Fruit fly (Drosophila melanogaster) whole organism, embryonic: ENCODE data around the gene CG14628.
A peak's percentile ranks its signal among the peaks of the same experiment; 100 is the strongest.

Source experiments
- ATbp ChIP-seq: fragments of 200-800 bp; sonication (Bioruptor generic); optimal IDR thresholded peaks from 2 replicates; lab custom pipeline; 2017; ENCODE audit warnings: missing biosample characterization, mild to moderate bottlenecking, missing genetic modification characterization, missing genetic modification reagents
- CG10147 ChIP-seq: fragments of 200-800 bp; sonication (Bioruptor generic); optimal IDR thresholded peaks from 2 replicates; lab custom pipeline; 2019; ENCODE audit warnings: missing biosample characterization, mild to moderate bottlenecking, missing genetic modification characterization, moderate library complexity
- CG10209 ChIP-seq: fragments of 200-800 bp; sonication (Bioruptor generic); optimal IDR thresholded peaks from 3 replicates; lab custom pipeline; 2017; ENCODE audit warnings: missing biosample characterization, mild to moderate bottlenecking, missing genetic modification characterization, missing genetic modification reagents
- CG10431 ChIP-seq: fragments of 200-800 bp; sonication (Bioruptor generic); optimal IDR thresholded peaks from 3 replicates; lab custom pipeline; 2018; ENCODE audit warnings: missing biosample characterization, mild to moderate bottlenecking, missing genetic modification characterization
- CG10654 ChIP-seq: fragments of 200-800 bp; sonication (Bioruptor generic); optimal IDR thresholded peaks from 2 replicates; lab custom pipeline; 2016; ENCODE audit warnings: missing biosample characterization, missing genetic modification characterization
- CG10959 ChIP-seq: fragments of 200-800 bp; sonication (Bioruptor generic); IDR thresholded peaks from 2 replicates; pipeline ENCODE4 v1.3.6; 2022; ENCODE audit warnings: missing biosample characterization, missing genetic modification characterization
- CG1602 ChIP-seq: fragments of 200-800 bp; sonication (Bioruptor generic); optimal IDR thresholded peaks from 3 replicates; lab custom pipeline; 2016; ENCODE audit warnings: missing biosample characterization, missing genetic modification characterization
- CG1603 ChIP-seq: fragments of 200-800 bp; sonication (Bioruptor generic); optimal IDR thresholded peaks from 2 replicates; lab custom pipeline; 2019; ENCODE audit warnings: missing biosample characterization, mild to moderate bottlenecking, missing genetic modification characterization, moderate library complexity
- CG17612 ChIP-seq: fragments of 200-800 bp; sonication (Bioruptor generic); IDR thresholded peaks from 2 replicates; pipeline ENCODE4 v1.3.6; 2022; ENCODE audit warnings: missing biosample characterization, missing genetic modification characterization
- CG2678 ChIP-seq: fragments of 200-800 bp; sonication (Bioruptor generic); optimal IDR thresholded peaks from 3 replicates; lab custom pipeline; 2019; ENCODE audit warnings: missing biosample characterization, mild to moderate bottlenecking, missing genetic modification characterization, moderate library complexity
- CG2889 ChIP-seq: fragments of 200-800 bp; sonication (Bioruptor generic); IDR thresholded peaks from 3 replicates; pipeline ENCODE4 v1.3.6; 2022; ENCODE audit warnings: missing biosample characterization, missing genetic modification characterization
- CG30020 ChIP-seq: fragments of 200-800 bp; optimal IDR thresholded peaks from 2 replicates; lab custom pipeline; 2019; ENCODE audit warnings: missing biosample characterization, mild to moderate bottlenecking, missing genetic modification characterization, moderate library complexity
- CG31388 ChIP-seq: fragments of 200-800 bp; sonication (Bioruptor generic); optimal IDR thresholded peaks from 2 replicates; lab custom pipeline; 2016; ENCODE audit warnings: missing biosample characterization, missing genetic modification characterization
- CG33213 ChIP-seq: fragments of 200-800 bp; sonication (Bioruptor generic); optimal IDR thresholded peaks from 3 replicates; lab custom pipeline; 2016; ENCODE audit warnings: missing biosample characterization, missing genetic modification characterization
- CG34376 ChIP-seq: fragments of 200-800 bp; sonication (Bioruptor generic); optimal IDR thresholded peaks from 2 replicates; lab custom pipeline; 2018; ENCODE audit warnings: missing biosample characterization, mild to moderate bottlenecking, missing genetic modification characterization
- CG42726 ChIP-seq: fragments of 200-800 bp; sonication (Bioruptor generic); IDR thresholded peaks from 2 replicates; pipeline ENCODE4 v1.3.6; 2022; ENCODE audit warnings: missing biosample characterization, missing genetic modification characterization; ENCODE audit not compliant: partially characterized antibody
- CG4360 ChIP-seq: fragments of 200-800 bp; sonication (Bioruptor generic); IDR thresholded peaks from 2 replicates; pipeline ENCODE4 v1.3.6; 2022; ENCODE audit warnings: missing biosample characterization, missing genetic modification characterization
- CG4424 ChIP-seq: fragments of 200-800 bp; sonication (Bioruptor generic); optimal IDR thresholded peaks from 3 replicates; lab custom pipeline; 2016; ENCODE audit warnings: missing biosample characterization, missing genetic modification characterization
- CG5180 ChIP-seq: fragments of 200-800 bp; sonication (Bioruptor generic); optimal IDR thresholded peaks from 3 replicates; lab custom pipeline; 2017; ENCODE audit warnings: missing biosample characterization, missing genetic modification characterization, mild to moderate bottlenecking, moderate library complexity, missing genetic modification reagents
- CG6791 ChIP-seq: fragments of 200-800 bp; sonication (Bioruptor generic); IDR thresholded peaks from 3 replicates; pipeline ENCODE4 v1.3.6; 2022; ENCODE audit warnings: missing biosample characterization, missing genetic modification characterization; ENCODE audit not compliant: partially characterized antibody
- CG8944 ChIP-seq: fragments of 200-800 bp; sonication (Bioruptor generic); optimal IDR thresholded peaks from 3 replicates; lab custom pipeline; 2016; ENCODE audit warnings: missing biosample characterization, missing genetic modification characterization
- CG9727 ChIP-seq: fragments of 200-800 bp; sonication (Bioruptor generic); optimal IDR thresholded peaks from 3 replicates; lab custom pipeline; 2017; ENCODE audit warnings: missing biosample characterization, mild to moderate bottlenecking, missing genetic modification characterization
- Dip3 ChIP-seq: fragments of 200-800 bp; sonication (Bioruptor generic); optimal IDR thresholded peaks from 3 replicates; lab custom pipeline; 2016; ENCODE audit warnings: missing biosample characterization, missing genetic modification characterization
- Gsc ChIP-seq: fragments of 200-800 bp; sonication (Bioruptor generic); IDR thresholded peaks from 2 replicates; pipeline ENCODE4 v1.3.6; 2022; ENCODE audit warnings: missing biosample characterization, missing genetic modification characterization
- HmgZ ChIP-seq: fragments of 200-800 bp; sonication (Bioruptor generic); optimal IDR thresholded peaks from 2 replicates; lab custom pipeline; 2018; ENCODE audit warnings: missing biosample characterization, mild to moderate bottlenecking, missing genetic modification characterization
- Hr78 ChIP-seq, 2 experiments: fragments of 200-800 bp in 1 of 2; fragments of >200 bp in 1 of 2; sonication (Bioruptor generic) in 1 of 2; optimal IDR thresholded peaks; 2 replicates each; lab custom pipeline; 2017 to 2019; ENCODE audit warnings: missing biosample characterization in 2 of 2, missing genetic modification characterization in 2 of 2, mild to moderate bottlenecking in 1 of 2, moderate library complexity in 1 of 2
- Neu2 ChIP-seq: fragments of 200-800 bp; sonication (Bioruptor generic); optimal IDR thresholded peaks from 3 replicates; lab custom pipeline; 2016; ENCODE audit warnings: missing biosample characterization, missing genetic modification characterization, borderline replicate concordance
- Nf-YA ChIP-seq: fragments of 200-800 bp; sonication (Bioruptor generic); IDR thresholded peaks from 2 replicates; pipeline ENCODE4 v1.3.6; 2022; ENCODE audit warnings: missing biosample characterization, missing genetic modification characterization
- Rfx ChIP-seq: fragments of 200-800 bp; sonication (Bioruptor generic); IDR thresholded peaks from 2 replicates; pipeline ENCODE4 v1.3.6; 2022; ENCODE audit warnings: missing biosample characterization, missing genetic modification characterization
- Sox100B ChIP-seq: fragments of 200-800 bp; sonication (Bioruptor generic); optimal IDR thresholded peaks from 3 replicates; lab custom pipeline; 2018; ENCODE audit warnings: missing biosample characterization, mild to moderate bottlenecking, missing genetic modification characterization
- Taf1 ChIP-seq: fragments of 200-800 bp; sonication (Bioruptor generic); IDR thresholded peaks from 2 replicates; pipeline ENCODE4 v1.3.6; 2022; ENCODE audit warnings: missing biosample characterization, missing genetic modification characterization
- ato ChIP-seq: fragments of 200-800 bp; sonication (Bioruptor generic); IDR thresholded peaks from 2 replicates; pipeline ENCODE4 v1.3.6; 2022; ENCODE audit warnings: missing biosample characterization, missing genetic modification characterization; ENCODE audit not compliant: partially characterized antibody
- cad ChIP-seq: fragments of >200 bp; optimal IDR thresholded peaks from 2 replicates; lab custom pipeline; 2017; ENCODE audit warnings: missing biosample characterization, missing genetic modification characterization
- chinmo ChIP-seq: fragments of 200-800 bp; sonication (Bioruptor generic); IDR thresholded peaks from 4 replicates; pipeline ENCODE4 v1.3.6; 2022; ENCODE audit warnings: missing biosample characterization, missing genetic modification characterization; ENCODE audit not compliant: partially characterized antibody
- crp ChIP-seq, 2 experiments: fragments of 200-800 bp; sonication (Bioruptor generic); optimal IDR thresholded peaks; 2 replicates in 1 of 2; 3 replicates in 1 of 2; lab custom pipeline; 2017; ENCODE audit warnings: missing biosample characterization in 2 of 2, missing genetic modification characterization in 2 of 2, mild to moderate bottlenecking in 1 of 2, moderate library complexity in 1 of 2
- ewg ChIP-seq: fragments of 200-800 bp; sonication (Bioruptor generic); optimal IDR thresholded peaks from 3 replicates; lab custom pipeline; 2017; ENCODE audit warnings: mild to moderate bottlenecking, missing biosample characterization, missing genetic modification reagents, missing genetic modification characterization
- fd64A ChIP-seq: fragments of 200-800 bp; sonication (Bioruptor generic); optimal IDR thresholded peaks from 3 replicates; lab custom pipeline; 2018; ENCODE audit warnings: missing biosample characterization, mild to moderate bottlenecking, missing genetic modification characterization
- grau ChIP-seq: fragments of 200-800 bp; optimal IDR thresholded peaks from 3 replicates; lab custom pipeline; 2019; ENCODE audit warnings: missing biosample characterization, mild to moderate bottlenecking, missing genetic modification characterization, moderate library complexity
- gsb ChIP-seq: fragments of 200-800 bp; sonication (Bioruptor generic); IDR thresholded peaks from 2 replicates; pipeline ENCODE4 v1.3.6; 2022; ENCODE audit warnings: missing biosample characterization, missing genetic modification characterization
- hkb ChIP-seq, 2 experiments: fragments of 200-800 bp in 1 of 2; fragments of >200 bp in 1 of 2; sonication (Bioruptor generic) in 1 of 2; IDR thresholded peaks in 1 of 2; optimal IDR thresholded peaks in 1 of 2; 2 replicates each; pipeline versions ENCODE4 v1.3.6 to Lab custom; 2017 to 2022; ENCODE audit warnings: missing biosample characterization in 1 of 2, missing genetic modification characterization in 1 of 2
- onecut ChIP-seq: fragments of 200-800 bp; sonication (Bioruptor generic); IDR thresholded peaks from 2 replicates; pipeline ENCODE4 v1.3.6; 2022; ENCODE audit warnings: missing biosample characterization, missing genetic modification characterization
- slp2 ChIP-seq: fragments of 200-800 bp; sonication (Bioruptor generic); optimal IDR thresholded peaks from 2 replicates; lab custom pipeline; 2016; ENCODE audit warnings: missing biosample characterization, missing genetic modification characterization
- sob ChIP-seq: fragments of 200-800 bp; sonication (Bioruptor generic); IDR thresholded peaks from 2 replicates; pipeline ENCODE4 v1.3.6; 2022; ENCODE audit warnings: missing biosample characterization, missing genetic modification characterization
- sr ChIP-seq: fragments of 200-800 bp; sonication (Bioruptor generic); IDR thresholded peaks from 3 replicates; pipeline ENCODE4 v1.3.6; 2022; ENCODE audit warnings: missing biosample characterization, missing genetic modification characterization
- tio ChIP-seq: fragments of 200-800 bp; sonication (Bioruptor generic); optimal IDR thresholded peaks from 2 replicates; lab custom pipeline; 2017; ENCODE audit warnings: missing biosample characterization, missing genetic modification characterization, inconsistent platforms
- tll ChIP-seq, 2 experiments: fragments of 200-800 bp in 1 of 2; fragments of >200 bp in 1 of 2; sonication (Bioruptor generic) in 1 of 2; optimal IDR thresholded peaks; 2 replicates each; lab custom pipeline; 2017 to 2019; ENCODE audit warnings: missing biosample characterization in 2 of 2, missing genetic modification characterization in 2 of 2, mild to moderate bottlenecking in 1 of 2, moderate library complexity in 1 of 2
- trem ChIP-seq: fragments of 200-800 bp; optimal IDR thresholded peaks from 3 replicates; lab custom pipeline; 2019; ENCODE audit warnings: missing biosample characterization, mild to moderate bottlenecking, missing genetic modification characterization, moderate library complexity
- zf30C ChIP-seq: fragments of 200-800 bp; sonication (Bioruptor generic); optimal IDR thresholded peaks from 3 replicates; lab custom pipeline; 2018; ENCODE audit warnings: missing biosample characterization, mild to moderate bottlenecking, missing genetic modification characterization

Gene CG14628

dm6 chrX:1129575-1130281 lies 15.7 kb upstream of the CG14628 start (continued):
- peak; percentile 52 for TF ChIP-seq CG8944
- peak; percentile 59 for TF ChIP-seq grau
- no peak for TF ChIP-seq crp (GFP tag; optimal IDR thresholded peaks at IDR 0.05; lab: Kevin White, UChicago)
- TF ChIP-seq Dip3: no peak
- TF ChIP-seq cad: no peak
- 0 out of 2 replicates have a peak, but pooled peaks have one; percentile 25 for TF ChIP-seq Nf-YA (GFP tag; lab: Robert Waterston, UW)
- peak; percentile 48; the same call in 1 of the 2 replicates for TF ChIP-seq CG10959 (GFP tag; lab: Robert Waterston, UW)
- peak; percentile 60 for TF ChIP-seq CG4424
- no peak for TF ChIP-seq chinmo (GFP tag; lab: Robert Waterston, UW)
- no peak for TF ChIP-seq CG17612
- TF ChIP-seq CG4360 (GFP tag; lab: Robert Waterston, UW): no peak
- peak; percentile 42 for TF ChIP-seq trem (tag; lab: Kevin White, UChicago)
- peak; percentile 64 for TF ChIP-seq CG2678 (tag; lab: Kevin White, UChicago)
- no peak for TF ChIP-seq CG34376
- no peak for TF ChIP-seq sr (GFP tag; lab: Robert Waterston, UW)
- TF ChIP-seq Sox100B: peak; percentile 50
- peak; percentile 62 for TF ChIP-seq ewg (GFP tag; lab: Kevin White, UChicago)
- peak; percentile 47; the same call in 1 of the 2 replicates for TF ChIP-seq Rfx
- TF ChIP-seq slp2 (GFP tag; lab: Kevin White, UChicago): peak; percentile 48
- peak; percentile 73 for TF ChIP-seq ATbp (GFP tag; lab: Kevin White, UChicago)
- peak; percentile 85 for TF ChIP-seq CG1603 (tag; lab: Kevin White, UChicago)
- no peak for TF ChIP-seq CG5180 (GFP tag; lab: Kevin White, UChicago)
- TF ChIP-seq zf30C (GFP tag; lab: Kevin White, UChicago): no peak
- TF ChIP-seq CG33213 (GFP tag; lab: Kevin White, UChicago): no peak
- peak; percentile 48 for TF ChIP-seq CG1602 (GFP tag; lab: Kevin White, UChicago)
- TF ChIP-seq CG10654 (GFP tag; lab: Kevin White, UChicago): peak; percentile 52
- peak; percentile 56 for TF ChIP-seq CG10209 (GFP tag; lab: Kevin White, UChicago)
- no peak for TF ChIP-seq CG30020 (tag; lab: Kevin White, UChicago)
- no peak for TF ChIP-seq Hr78 (GFP tag; optimal IDR thresholded peaks at IDR 0.05; lab: Kevin White, UChicago)
- TF ChIP-seq CG10147: no peak
- TF ChIP-seq Gsc (GFP tag; lab: Robert Waterston, UW): no peak
- no peak for TF ChIP-seq CG42726 (GFP tag; lab: Robert Waterston, UW)
- no peak for TF ChIP-seq CG31388
- TF ChIP-seq Taf1 (GFP tag; lab: Robert Waterston, UW): no peak
- no peak for TF ChIP-seq sob (GFP tag; lab: Robert Waterston, UW)
- TF ChIP-seq CG10431 (GFP tag; lab: Kevin White, UChicago): no peak
- TF ChIP-seq onecut (GFP tag; lab: Robert Waterston, UW): peak; percentile 51
- no peak for TF ChIP-seq CG6791 (GFP tag; lab: Robert Waterston, UW)
- TF ChIP-seq hkb (optimal IDR thresholded peaks at IDR 0.05; lab: Kevin White, UChicago): no peak
- peak; percentile 76 for TF ChIP-seq hkb (GFP tag; IDR thresholded peaks at IDR 0.05; lab: Robert Waterston, UW)
- TF ChIP-seq ato (GFP tag; lab: Robert Waterston, UW): no peak
- TF ChIP-seq CG9727: peak; percentile 49
- TF ChIP-seq tll (GFP tag; optimal IDR thresholded peaks at IDR 0.05; lab: Kevin White, UChicago): no peak
- no peak for TF ChIP-seq gsb
- TF ChIP-seq HmgZ (tag; lab: Kevin White, UChicago): no peak
- TF ChIP-seq CG2889 (GFP tag; lab: Robert Waterston, UW): no peak
- TF ChIP-seq fd64A (GFP tag; lab: Kevin White, UChicago): no peak
- TF ChIP-seq tio: peak; percentile 61
- no peak for TF ChIP-seq Neu2 (GFP tag; lab: Kevin White, UChicago)
